Worm (Caenorhabditis elegans) whole organism, young adult: ENCODE results near the gene orc-2.

Experiments
- C06A6.2 ChIP-seq: fragments of 200-800 bp; sonication (Bioruptor generic); conservative IDR thresholded peaks from 2 replicates; pipeline ENCODE4 v1.3.6; 2022; ENCODE audit warnings: missing genetic modification characterization, missing compliant biosample characterization
- Y79H2A.3 ChIP-seq: fragments of 200-800 bp; sonication (Bioruptor generic); conservative IDR thresholded peaks from 2 replicates; pipeline ENCODE4 v1.3.6; 2022; ENCODE audit warnings: missing genetic modification reagents, missing genetic modification characterization, missing compliant biosample characterization
- bed-2 ChIP-seq: fragments of 200-800 bp; sonication (Bioruptor generic); IDR thresholded peaks from 2 replicates; pipeline ENCODE4 v1.3.6; 2022; ENCODE audit warnings: missing genetic modification reagents, missing genetic modification characterization, missing compliant biosample characterization
- cebp-2 ChIP-seq: fragments of 200-800 bp; sonication (Bioruptor generic); IDR thresholded peaks from 2 replicates; pipeline ENCODE4 v1.3.6; 2022; ENCODE audit warnings: missing genetic modification characterization, missing compliant biosample characterization
- ceh-91 ChIP-seq: fragments of 200-800 bp; sonication (Bioruptor generic); IDR thresholded peaks from 2 replicates; pipeline ENCODE4 v1.3.6; 2022; ENCODE audit warnings: missing genetic modification reagents, missing genetic modification characterization, missing compliant biosample characterization
- dpff-1 ChIP-seq: sonication (generic microtip); optimal IDR thresholded peaks from 2 replicates; lab custom pipeline; 2017; ENCODE audit warnings: mild to moderate bottlenecking, missing genetic modification characterization, missing compliant biosample characterization
- hrde-1 ChIP-seq: sonication (generic microtip); optimal IDR thresholded peaks from 2 replicates; lab custom pipeline; 2016; ENCODE audit warnings: missing genetic modification characterization, mild to moderate bottlenecking, missing compliant biosample characterization, moderate library complexity, missing genotype, missing genetic modification reagents, borderline replicate concordance
- nhr-179 ChIP-seq: sonication (generic microtip); optimal IDR thresholded peaks from 2 replicates; lab custom pipeline; 2016; ENCODE audit warnings: mild to moderate bottlenecking, missing genetic modification characterization, missing compliant biosample characterization
- rec-8 ChIP-seq, 2 experiments: sonication (generic microtip); optimal IDR thresholded peaks; 2 replicates each; lab custom pipeline; 2016; ENCODE audit warnings: mild to moderate bottlenecking in 2 of 2, missing genetic modification characterization in 2 of 2, missing genetic modification reagents in 2 of 2, missing genotype in 2 of 2, missing biosample characterization in 1 of 2, missing compliant biosample characterization in 1 of 2, moderate library complexity in 1 of 2
- sea-2 ChIP-seq: fragments of 200-800 bp; sonication (Bioruptor generic); IDR thresholded peaks from 2 replicates; pipeline ENCODE4 v1.3.6; 2022; ENCODE audit warnings: missing genetic modification characterization, missing compliant biosample characterization
- snpc-4 ChIP-seq, 5 experiments: fragments of 150-350 bp in 1 of 5; sonication (generic microtip) in 4 of 5; optimal IDR thresholded peaks; 2 replicates each; lab custom pipeline; 2014 to 2018; ENCODE audit warnings: missing genetic modification characterization in 5 of 5, missing biosample characterization in 3 of 5, antibody characterized with exemption in 2 of 5, mild to moderate bottlenecking in 2 of 5, missing compliant biosample characterization in 2 of 5, missing genotype in 2 of 5, moderate library complexity in 2 of 5, missing genetic modification reagents in 1 of 5
- unc-62 ChIP-seq: fragments of 150-350 bp; optimal IDR thresholded peaks from 2 replicates; lab custom pipeline; 2014; ENCODE audit warnings: missing biosample characterization, missing genetic modification reagents, missing genetic modification characterization
- ztf-3 ChIP-seq: fragments of 200-800 bp; sonication (Bioruptor generic); optimal IDR thresholded peaks from 2 replicates; lab custom pipeline; 2018; ENCODE audit warnings: mild to moderate bottlenecking, missing genetic modification characterization, missing compliant biosample characterization

DNA sequence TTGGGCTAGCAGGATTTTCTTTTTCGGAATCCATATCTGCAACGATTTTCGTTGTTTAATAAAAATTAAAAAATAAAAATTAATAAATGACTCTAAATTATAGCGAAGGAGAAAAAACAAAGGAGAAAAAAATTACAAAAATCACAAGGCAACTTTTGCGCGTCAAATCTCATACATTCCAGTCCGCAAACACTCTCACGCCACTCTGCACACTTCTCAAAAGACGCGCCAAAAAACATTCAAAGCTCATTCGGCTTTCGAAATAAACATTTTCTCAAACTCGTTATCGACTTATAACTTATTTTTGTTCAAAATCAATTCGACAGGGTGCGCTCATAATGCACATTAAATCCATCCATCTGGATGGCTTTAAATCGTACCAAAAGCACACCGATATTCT lies 49.7 kb upstream of the orc-2 start, which contains the start of the genes R06F6.12 and mix-1:
- TF ChIP-seq C06A6.2 (GFP tag; lab: Robert Waterston, UW) (no peak), unc-62 (GFP tag; lab: Kevin White, UChicago) (no peak), ceh-91 (GFP tag; lab: Robert Waterston, UW) (0 out of 2 replicates have a peak, but pooled peaks have one; percentile 9), dpff-1 (tag; lab: Kevin White, UChicago) (no peak), snpc-4 (GFP tag; optimal IDR thresholded peaks at IDR 0.05; lab: Kevin White, UChicago) (no peak), snpc-4 (tag; optimal IDR thresholded peaks at IDR 0.05; lab: Kevin White, UChicago) (peak in 3 of 4 experiments; percentile 3 to 22 (median 16)), hrde-1 (tag; lab: Kevin White, UChicago) (no peak), cebp-2 (GFP tag; lab: Robert Waterston, UW) (no peak), ztf-3 (no peak), bed-2 (GFP tag; lab: Robert Waterston, UW) (no peak), nhr-179 (tag; lab: Kevin White, UChicago) (no peak), Y79H2A.3 (GFP tag; lab: Robert Waterston, UW) (no peak), sea-2 (no peak), rec-8 (tag; optimal IDR thresholded peaks at IDR 0.05; lab: Kevin White, UChicago) (peak in 1 of 2 experiments; percentile 12)
